Fruit fly (Drosophila melanogaster) whole organism, embryonic: Measurements from ENCODE around the gene CenB1A.
A peak's percentile ranks its signal among the peaks of the same experiment; 100 is the strongest.

Experiments
- CG11398 ChIP-seq: fragments of 200-800 bp; sonication (Bioruptor generic); optimal IDR thresholded peaks from 2 replicates; lab custom pipeline; 2016; ENCODE audit warnings: missing biosample characterization, missing genetic modification characterization
- CG11504 ChIP-seq: fragments of 200-800 bp; sonication (Bioruptor generic); optimal IDR thresholded peaks from 3 replicates; lab custom pipeline; 2019; ENCODE audit warnings: missing biosample characterization, mild to moderate bottlenecking, missing genetic modification characterization, moderate library complexity
- CG12219 ChIP-seq: fragments of 200-800 bp; sonication (Bioruptor generic); optimal IDR thresholded peaks from 3 replicates; lab custom pipeline; 2018; ENCODE audit warnings: missing biosample characterization, mild to moderate bottlenecking, missing genetic modification characterization
- CG13123 ChIP-seq: fragments of 200-800 bp; sonication (Bioruptor generic); optimal IDR thresholded peaks from 2 replicates; lab custom pipeline; 2016; ENCODE audit warnings: missing biosample characterization, missing genetic modification characterization
- CG14014 ChIP-seq: fragments of 200-800 bp; sonication (Bioruptor generic); IDR thresholded peaks from 2 replicates; pipeline ENCODE4 v1.3.6; 2022; ENCODE audit warnings: missing biosample characterization, missing genetic modification characterization
- CG17612 ChIP-seq: fragments of 200-800 bp; sonication (Bioruptor generic); IDR thresholded peaks from 2 replicates; pipeline ENCODE4 v1.3.6; 2022; ENCODE audit warnings: missing biosample characterization, missing genetic modification characterization
- CG18599 ChIP-seq: fragments of 200-800 bp; sonication (Bioruptor generic); optimal IDR thresholded peaks from 3 replicates; lab custom pipeline; 2017; ENCODE audit warnings: missing biosample characterization, missing genetic modification characterization, mild to moderate bottlenecking, moderate library complexity, missing genetic modification reagents
- CG18619 ChIP-seq: fragments of 200-800 bp; sonication (Bioruptor generic); optimal IDR thresholded peaks from 3 replicates; lab custom pipeline; 2017; ENCODE audit warnings: missing biosample characterization, mild to moderate bottlenecking, missing genetic modification characterization
- CG2116 ChIP-seq: fragments of 200-800 bp; sonication (Bioruptor generic); optimal IDR thresholded peaks from 3 replicates; lab custom pipeline; 2018; ENCODE audit warnings: missing biosample characterization, mild to moderate bottlenecking, missing genetic modification characterization
- CG2129 ChIP-seq: fragments of 200-800 bp; sonication (Bioruptor generic); IDR thresholded peaks from 2 replicates; pipeline ENCODE4 v1.3.6; 2022; ENCODE audit warnings: missing biosample characterization, missing genetic modification characterization; ENCODE audit not compliant: partially characterized antibody
- CG30020 ChIP-seq: fragments of 200-800 bp; optimal IDR thresholded peaks from 2 replicates; lab custom pipeline; 2019; ENCODE audit warnings: missing biosample characterization, mild to moderate bottlenecking, missing genetic modification characterization, moderate library complexity
- CG31388 ChIP-seq: fragments of 200-800 bp; sonication (Bioruptor generic); optimal IDR thresholded peaks from 2 replicates; lab custom pipeline; 2016; ENCODE audit warnings: missing biosample characterization, missing genetic modification characterization
- CG3838 ChIP-seq: fragments of 200-800 bp; sonication (Bioruptor generic); optimal IDR thresholded peaks from 3 replicates; lab custom pipeline; 2016; ENCODE audit warnings: missing biosample characterization, missing genetic modification characterization
- CG43689 ChIP-seq: fragments of 200-800 bp; sonication (Bioruptor generic); IDR thresholded peaks from 2 replicates; pipeline ENCODE4 v1.3.6; 2022; ENCODE audit warnings: missing biosample characterization, missing genetic modification characterization
- CG6683 ChIP-seq: fragments of 200-800 bp; sonication (Bioruptor generic); optimal IDR thresholded peaks from 2 replicates; lab custom pipeline; 2017; ENCODE audit warnings: missing biosample characterization, mild to moderate bottlenecking, missing genetic modification characterization, missing genetic modification reagents
- CG7357 ChIP-seq: fragments of 200-800 bp; sonication (Bioruptor generic); IDR thresholded peaks from 3 replicates; pipeline ENCODE4 v1.3.6; 2022; ENCODE audit warnings: missing biosample characterization, missing genetic modification characterization
- CG7987 ChIP-seq: fragments of 200-800 bp; sonication (Bioruptor generic); optimal IDR thresholded peaks from 2 replicates; lab custom pipeline; 2018; ENCODE audit warnings: missing biosample characterization, mild to moderate bottlenecking, missing genetic modification characterization, moderate library complexity
- CG8765 ChIP-seq: fragments of 200-800 bp; sonication (Bioruptor generic); IDR thresholded peaks from 2 replicates; pipeline ENCODE4 v1.3.6; 2022; ENCODE audit warnings: missing biosample characterization, missing genetic modification characterization
- Chrac-16 ChIP-seq: fragments of 200-800 bp; sonication (Bioruptor generic); optimal IDR thresholded peaks from 3 replicates; lab custom pipeline; 2016; ENCODE audit warnings: missing biosample characterization, missing genetic modification characterization
- D ChIP-seq, 2 experiments: fragments of 200-800 bp in 1 of 2; fragments of >200 bp in 1 of 2; sonication (Bioruptor generic) in 1 of 2; optimal IDR thresholded peaks; 2 replicates in 1 of 2; 3 replicates in 1 of 2; lab custom pipeline; 2017; ENCODE audit warnings: mild to moderate bottlenecking in 1 of 2, missing biosample characterization in 1 of 2, missing genetic modification characterization in 1 of 2, missing genetic modification reagents in 1 of 2
- Gsc ChIP-seq: fragments of 200-800 bp; sonication (Bioruptor generic); IDR thresholded peaks from 2 replicates; pipeline ENCODE4 v1.3.6; 2022; ENCODE audit warnings: missing biosample characterization, missing genetic modification characterization
- Gug ChIP-seq: fragments of 200-800 bp; sonication (Bioruptor generic); IDR thresholded peaks from 4 replicates; pipeline ENCODE4 v1.3.6; 2022; ENCODE audit warnings: missing biosample characterization, missing genetic modification characterization
- H2.0 ChIP-seq: fragments of 200-800 bp; sonication (Bioruptor generic); IDR thresholded peaks from 2 replicates; pipeline ENCODE4 v1.3.6; 2022; ENCODE audit warnings: missing biosample characterization, missing genetic modification characterization
- Hand ChIP-seq: fragments of 200-800 bp; sonication (Bioruptor generic); optimal IDR thresholded peaks from 2 replicates; lab custom pipeline; 2017; ENCODE audit warnings: mild to moderate bottlenecking, missing biosample characterization, missing genetic modification reagents, missing genetic modification characterization
- Hr3 ChIP-seq: fragments of 200-800 bp; sonication (Bioruptor generic); optimal IDR thresholded peaks from 3 replicates; lab custom pipeline; 2016; ENCODE audit warnings: missing biosample characterization, missing genetic modification characterization
- Hsf ChIP-seq: fragments of 200-800 bp; sonication (Bioruptor generic); optimal IDR thresholded peaks from 3 replicates; lab custom pipeline; 2016; ENCODE audit warnings: missing biosample characterization, missing genetic modification characterization
- Lpt ChIP-seq: fragments of >200 bp; optimal IDR thresholded peaks from 2 replicates; lab custom pipeline; 2018; ENCODE audit warnings: missing biosample characterization, missing genetic modification characterization
- Nf-YA ChIP-seq: fragments of 200-800 bp; sonication (Bioruptor generic); IDR thresholded peaks from 2 replicates; pipeline ENCODE4 v1.3.6; 2022; ENCODE audit warnings: missing biosample characterization, missing genetic modification characterization
- NfI ChIP-seq: fragments of 200-800 bp; sonication (Bioruptor generic); optimal IDR thresholded peaks from 3 replicates; lab custom pipeline; 2018; ENCODE audit warnings: missing biosample characterization, mild to moderate bottlenecking, missing genetic modification characterization, moderate library complexity
- bsh ChIP-seq, 2 experiments: fragments of 200-800 bp; sonication (Bioruptor generic); optimal IDR thresholded peaks; 2 replicates each; lab custom pipeline; 2017 to 2018; ENCODE audit warnings: mild to moderate bottlenecking in 2 of 2, missing biosample characterization in 2 of 2, missing genetic modification characterization in 2 of 2, moderate library complexity in 1 of 2
- chinmo ChIP-seq: fragments of 200-800 bp; sonication (Bioruptor generic); IDR thresholded peaks from 4 replicates; pipeline ENCODE4 v1.3.6; 2022; ENCODE audit warnings: missing biosample characterization, missing genetic modification characterization; ENCODE audit not compliant: partially characterized antibody
- crp ChIP-seq, 2 experiments: fragments of 200-800 bp; sonication (Bioruptor generic); optimal IDR thresholded peaks; 2 replicates in 1 of 2; 3 replicates in 1 of 2; lab custom pipeline; 2017; ENCODE audit warnings: missing biosample characterization in 2 of 2, missing genetic modification characterization in 2 of 2, mild to moderate bottlenecking in 1 of 2, moderate library complexity in 1 of 2
- danr ChIP-seq: fragments of 200-800 bp; sonication (Bioruptor generic); IDR thresholded peaks from 2 replicates; pipeline ENCODE4 v1.3.6; 2022; ENCODE audit warnings: missing biosample characterization, missing genetic modification characterization
- disco-r ChIP-seq: fragments of 200-800 bp; sonication (Bioruptor generic); optimal IDR thresholded peaks from 2 replicates; lab custom pipeline; 2016; ENCODE audit warnings: missing biosample characterization, missing genetic modification characterization
- dm ChIP-seq: fragments of 200-800 bp; sonication (Bioruptor generic); optimal IDR thresholded peaks from 3 replicates; lab custom pipeline; 2016; ENCODE audit warnings: missing biosample characterization, missing genetic modification characterization
- dysf ChIP-seq: fragments of 200-800 bp; sonication (Bioruptor generic); IDR thresholded peaks from 3 replicates; pipeline ENCODE4 v1.3.6; 2022; ENCODE audit warnings: missing biosample characterization, missing genetic modification characterization
- gsb-n ChIP-seq: fragments of 200-800 bp; sonication (Bioruptor generic); optimal IDR thresholded peaks from 3 replicates; lab custom pipeline; 2018; ENCODE audit warnings: missing biosample characterization, mild to moderate bottlenecking, missing genetic modification characterization
- ham ChIP-seq: fragments of 200-800 bp; sonication (Bioruptor generic); IDR thresholded peaks from 2 replicates; pipeline ENCODE4 v1.3.6; 2022; ENCODE audit warnings: missing biosample characterization, missing genetic modification characterization
- hth ChIP-seq: fragments of >200 bp; optimal IDR thresholded peaks from 2 replicates; lab custom pipeline; 2017; ENCODE audit warnings: inconsistent platforms
- jumu ChIP-seq: fragments of 200-800 bp; sonication (Bioruptor generic); optimal IDR thresholded peaks from 3 replicates; lab custom pipeline; 2016; ENCODE audit warnings: missing biosample characterization, missing genetic modification characterization
- kay ChIP-seq: fragments of 200-800 bp; sonication (Bioruptor generic); optimal IDR thresholded peaks from 2 replicates; lab custom pipeline; 2016; ENCODE audit warnings: missing biosample characterization, missing genetic modification characterization
- nmo ChIP-seq: fragments of 200-800 bp; sonication (Bioruptor generic); optimal IDR thresholded peaks from 2 replicates; lab custom pipeline; 2018; ENCODE audit warnings: missing biosample characterization, mild to moderate bottlenecking, missing genetic modification characterization, moderate library complexity
- odd ChIP-seq: fragments of 200-800 bp; sonication (Bioruptor generic); optimal IDR thresholded peaks from 2 replicates; lab custom pipeline; 2017; ENCODE audit warnings: missing biosample characterization, mild to moderate bottlenecking, missing genetic modification characterization
- otp ChIP-seq: fragments of 200-800 bp; sonication (Bioruptor generic); IDR thresholded peaks from 3 replicates; pipeline ENCODE4, ENCODE4 v1.3.6; 2022; ENCODE audit warnings: missing biosample characterization, missing genetic modification characterization
- pnt ChIP-seq: fragments of 200-800 bp; sonication (Bioruptor generic); optimal IDR thresholded peaks from 3 replicates; lab custom pipeline; 2016; ENCODE audit warnings: missing biosample characterization, missing genetic modification characterization
- ro ChIP-seq: fragments of 200-800 bp; sonication (Bioruptor generic); IDR thresholded peaks from 2 replicates; pipeline ENCODE4 v1.3.6; 2022; ENCODE audit warnings: missing biosample characterization, missing genetic modification characterization
- salm ChIP-seq: fragments of 200-800 bp; sonication (Bioruptor generic); optimal IDR thresholded peaks from 2 replicates; lab custom pipeline; 2018; ENCODE audit warnings: missing biosample characterization, mild to moderate bottlenecking, missing genetic modification characterization
- sc ChIP-seq, 3 experiments: fragments of >200 bp in 2 of 3; fragments of 200-800 bp in 1 of 3; sonication (Bioruptor generic) in 1 of 3; optimal IDR thresholded peaks; 2 replicates in 2 of 3; 3 replicates in 1 of 3; lab custom pipeline; 2017; ENCODE audit warnings: mild to moderate bottlenecking in 1 of 3, missing biosample characterization in 1 of 3, missing genetic modification characterization in 1 of 3, missing genetic modification reagents in 1 of 3
- sens-2 ChIP-seq: fragments of 200-800 bp; sonication (Bioruptor generic); IDR thresholded peaks from 2 replicates; pipeline ENCODE4 v1.3.6; 2022; ENCODE audit warnings: missing biosample characterization, missing genetic modification characterization
- tx ChIP-seq: fragments of 200-800 bp; sonication (Bioruptor generic); optimal IDR thresholded peaks from 2 replicates; lab custom pipeline; 2016; ENCODE audit warnings: missing biosample characterization, missing genetic modification characterization
- wdn ChIP-seq: fragments of 200-800 bp; sonication (Bioruptor generic); IDR thresholded peaks from 2 replicates; pipeline ENCODE4 v1.3.6; 2022; ENCODE audit warnings: missing biosample characterization, missing genetic modification characterization
- zen ChIP-seq: fragments of 200-800 bp; sonication (Bioruptor generic); optimal IDR thresholded peaks from 3 replicates; lab custom pipeline; 2018; ENCODE audit warnings: missing biosample characterization, mild to moderate bottlenecking, missing genetic modification characterization, moderate library complexity

The CenB1A gene

DNA sequence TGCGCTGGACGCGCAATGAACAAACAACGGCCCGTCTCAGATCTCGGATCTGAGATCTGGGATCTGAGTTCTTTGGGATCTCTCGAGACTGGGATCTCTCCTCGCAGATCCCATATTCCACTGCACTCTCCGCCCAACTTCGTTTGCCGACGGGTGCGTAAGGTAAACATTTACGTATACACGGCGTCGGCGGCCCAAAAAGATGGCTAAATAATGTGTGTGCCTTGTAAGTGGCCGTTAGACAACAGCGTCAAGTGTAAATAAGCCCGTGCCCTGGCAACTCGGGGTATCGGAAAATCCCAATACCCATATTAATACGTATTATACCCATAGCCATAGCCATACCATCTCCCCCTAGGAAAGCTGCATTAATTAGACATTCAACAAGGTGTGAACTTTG lies 16.5 kb downstream of the CenB1A start (continued):
- TF ChIP-seq wdn (GFP tag; lab: Robert Waterston, UW) (no peak), crp (GFP tag; optimal IDR thresholded peaks at IDR 0.05; lab: Kevin White, UChicago) (no peak), CG43689 (GFP tag; lab: Robert Waterston, UW) (no peak), CG14014 (no peak), CG11504 (tag; lab: Kevin White, UChicago) (no peak), CG30020 (tag; lab: Kevin White, UChicago) (no peak), jumu (no peak), ham (no peak), CG3838 (no peak), CG13123 (no peak), CG12219 (GFP tag; lab: Kevin White, UChicago) (no peak), pnt (no peak), CG7357 (GFP tag; lab: Robert Waterston, UW) (no peak), CG18599 (GFP tag; lab: Kevin White, UChicago) (no peak), Lpt (GFP tag; lab: Kevin White, UChicago) (no peak), Hr3 (GFP tag; lab: Kevin White, UChicago) (no peak), NfI (no peak), dm (GFP tag; lab: Kevin White, UChicago) (no peak), zen (tag; lab: Kevin White, UChicago) (peak; percentile 58), sens-2 (GFP tag; lab: Robert Waterston, UW) (no peak), nmo (GFP tag; lab: Kevin White, UChicago) (no peak), CG6683 (GFP tag; lab: Kevin White, UChicago) (no peak), Hsf (GFP tag; lab: Kevin White, UChicago) (no peak), CG8765 (GFP tag; lab: Robert Waterston, UW) (no peak), odd (peak; percentile 2), ro (no peak), Gug (GFP tag; lab: Robert Waterston, UW) (no peak), CG18619 (GFP tag; lab: Kevin White, UChicago) (no peak), chinmo (GFP tag; lab: Robert Waterston, UW) (no peak), CG7987 (GFP tag; lab: Kevin White, UChicago) (no peak), Gsc (GFP tag; lab: Robert Waterston, UW) (no peak), CG31388 (no peak), salm (tag; lab: Kevin White, UChicago) (no peak), tx (no peak), kay (GFP tag; lab: Kevin White, UChicago) (no peak), otp (no peak), CG2129 (GFP tag; lab: Robert Waterston, UW) (no peak), disco-r (GFP tag; lab: Kevin White, UChicago) (no peak), H2.0 (GFP tag; lab: Robert Waterston, UW) (no peak), bsh (GFP tag; optimal IDR thresholded peaks at IDR 0.05; lab: Kevin White, UChicago) (no peak), gsb-n (no peak), CG2116 (GFP tag; lab: Kevin White, UChicago) (no peak), hth (lab: Kevin White, UChicago) (no peak), danr (GFP tag; lab: Robert Waterston, UW) (no peak), CG17612 (GFP tag; lab: Robert Waterston, UW) (no peak), D (optimal IDR thresholded peaks at IDR 0.05; lab: Kevin White, UChicago) (no peak), D (GFP tag; optimal IDR thresholded peaks at IDR 0.05; lab: Kevin White, UChicago) (no peak), dysf (GFP tag; lab: Robert Waterston, UW) (no peak), sc (optimal IDR thresholded peaks at IDR 0.05; lab: Kevin White, UChicago) (no peak), sc (GFP tag; optimal IDR thresholded peaks at IDR 0.05; lab: Kevin White, UChicago) (no peak), Nf-YA (GFP tag; lab: Robert Waterston, UW) (no peak), Chrac-16 (GFP tag; lab: Kevin White, UChicago) (no peak), CG11398 (GFP tag; lab: Kevin White, UChicago) (no peak), Hand (GFP tag; lab: Kevin White, UChicago) (no peak)
